Fruit fly (Drosophila melanogaster) whole organism, wandering third instar larva: Measurements from ENCODE around the gene Esp.

Source experiments
- CG32264 ChIP-seq: fragments of 200-800 bp; sonication (Bioruptor generic); optimal IDR thresholded peaks from 2 replicates; lab custom pipeline; 2016; ENCODE audit warnings: missing biosample characterization, missing genetic modification characterization
- Dfd ChIP-seq: fragments of >200 bp; optimal IDR thresholded peaks from 2 replicates; lab custom pipeline; 2017; ENCODE audit warnings: missing biosample characterization, missing genetic modification characterization
- Hr78 ChIP-seq: fragments of >200 bp; optimal IDR thresholded peaks from 2 replicates; lab custom pipeline; 2017; ENCODE audit warnings: missing biosample characterization, missing genetic modification characterization
- Jra ChIP-seq: sonication (Bioruptor generic); optimal IDR thresholded peaks from 2 replicates; lab custom pipeline; 2016; ENCODE audit warnings: missing biosample characterization, missing genetic modification characterization
- Myc ChIP-seq: fragments of >200 bp; optimal IDR thresholded peaks from 2 replicates; lab custom pipeline; 2017
- foxo ChIP-seq, 2 experiments: fragments of 200-800 bp; sonication (Bioruptor generic); optimal IDR thresholded peaks; 2 replicates in 1 of 2; 3 replicates in 1 of 2; lab custom pipeline; 2016 to 2017; ENCODE audit warnings: missing biosample characterization in 2 of 2, missing genetic modification characterization in 2 of 2
- h ChIP-seq: fragments of 200-800 bp; sonication (Bioruptor generic); optimal IDR thresholded peaks from 3 replicates; lab custom pipeline; 2016; ENCODE audit warnings: missing biosample characterization, mild to moderate bottlenecking, missing genetic modification characterization
- lola ChIP-seq: fragments of >200 bp; optimal IDR thresholded peaks from 2 replicates; lab custom pipeline; 2017; ENCODE audit warnings: missing biosample characterization, missing genetic modification characterization
- psq ChIP-seq: fragments of 200-800 bp; sonication (Bioruptor generic); optimal IDR thresholded peaks from 3 replicates; lab custom pipeline; 2017; ENCODE audit warnings: missing biosample characterization, mild to moderate bottlenecking, missing genetic modification characterization, moderate library complexity
- sv ChIP-seq: fragments of 200-800 bp; sonication (Bioruptor generic); optimal IDR thresholded peaks from 3 replicates; lab custom pipeline; 2016; ENCODE audit warnings: missing biosample characterization, missing genetic modification characterization
- usp ChIP-seq: fragments of >200 bp; optimal IDR thresholded peaks from 2 replicates; lab custom pipeline; 2017; ENCODE audit warnings: missing biosample characterization, missing genetic modification characterization

dm6 chr3R:24890919-24891318 is 49.2 kb downstream of the Esp start:
- TF ChIP-seq CG32264 (no peak), Jra (GFP tag; lab: Kevin White, UChicago) (no peak), psq (GFP tag; lab: Kevin White, UChicago) (no peak), lola (GFP tag; lab: Kevin White, UChicago) (no peak), sv (GFP tag; lab: Kevin White, UChicago) (no peak), h (GFP tag; lab: Kevin White, UChicago) (no peak), Myc (lab: Kevin White, UChicago) (no peak), Dfd (no peak), usp (no peak), Hr78 (no peak), foxo (GFP tag; optimal IDR thresholded peaks at IDR 0.05; lab: Kevin White, UChicago) (no peak)
